Fruit fly (Drosophila melanogaster): ENCODE results near the gene Irp-1A.

Gene Irp-1A

dm6 chr3R:22718401-22718800 is 6.0 kb downstream of the Irp-1A start:
- TF ChIP-seq CG9139 (GFP tag; optimal IDR thresholded peaks at IDR 0.05) (no peak), OdsH (GFP tag; optimal IDR thresholded peaks at IDR 0.05) (no peak), lz (GFP tag; optimal IDR thresholded peaks at IDR 0.05) (no peak), Sox14 (GFP tag; optimal IDR thresholded peaks at IDR 0.05) (no peak)

dm6 chr3R:22717863-22718262 is 6.5 kb downstream of the Irp-1A start:
- TF ChIP-seq vri (GFP tag; optimal IDR thresholded peaks at IDR 0.05) (no peak), spab (GFP tag; optimal IDR thresholded peaks at IDR 0.05) (no peak), cyc (GFP tag; optimal IDR thresholded peaks at IDR 0.05) (no peak), Eip78C (GFP tag) (no peak), CG1621 (tag; optimal IDR thresholded peaks at IDR 0.05) (no peak), CG34406 (GFP tag; optimal IDR thresholded peaks at IDR 0.05) (no peak), CG7368 (GFP tag; optimal IDR thresholded peaks at IDR 0.05) (no peak), fd59A (GFP tag; optimal IDR thresholded peaks at IDR 0.05) (no peak), CG11294 (GFP tag; IDR thresholded peaks at IDR 0.05) (no peak), dsx (GFP tag; optimal IDR thresholded peaks at IDR 0.05; ENCODE audit: poor library complexity, severe bottlenecking) (no peak), ss (GFP tag; optimal IDR thresholded peaks at IDR 0.05) (no peak), CG10669 (GFP tag; optimal IDR thresholded peaks at IDR 0.05) (no peak), eg (GFP tag; IDR thresholded peaks at IDR 0.05) (no peak), CG6808 (GFP tag; optimal IDR thresholded peaks at IDR 0.05) (no peak), Sox15 (GFP tag; optimal IDR thresholded peaks at IDR 0.05) (no peak), Eip75B (GFP tag; optimal IDR thresholded peaks at IDR 0.05) (no peak), Smox (GFP tag; optimal IDR thresholded peaks at IDR 0.05) (no peak), Met (GFP tag; optimal IDR thresholded peaks at IDR 0.05) (no peak), CG15336 (GFP tag; IDR thresholded peaks at IDR 0.05) (no peak)

- TF ChIP-seq Hr39 (GFP tag; optimal IDR thresholded peaks at IDR 0.05) (no peak), CG4318 (GFP tag; optimal IDR thresholded peaks at IDR 0.05) (no peak), Ets21C (GFP tag; optimal IDR thresholded peaks at IDR 0.05) (no peak), CG32006 (GFP tag; optimal IDR thresholded peaks at IDR 0.05) (no peak), CG3032 (tag; optimal IDR thresholded peaks at IDR 0.05) (no peak), CG8632 (GFP tag; optimal IDR thresholded peaks at IDR 0.05) (no peak), CG11294 (GFP tag; IDR thresholded peaks at IDR 0.05) (no peak), CG11762 (GFP tag; optimal IDR thresholded peaks at IDR 0.05; ENCODE audit: insufficient read depth) (no peak), CG8319 (GFP tag; optimal IDR thresholded peaks at IDR 0.05) (no peak), Eip75B (GFP tag; optimal IDR thresholded peaks at IDR 0.05) (no peak), CG7368 (GFP tag; optimal IDR thresholded peaks at IDR 0.05) (no peak), fd85E (GFP tag; optimal IDR thresholded peaks at IDR 0.05) (no peak), Sox14 (GFP tag; optimal IDR thresholded peaks at IDR 0.05) (no peak), fkh (GFP tag; optimal IDR thresholded peaks at IDR 0.05) (no peak)
These were observed 13.7 kb downstream of the Irp-1A start, which contains the start of gene CG4907 for dm6 chr3R:22710662-22711061. Gene CG4907 (minus strand): TSS chr3R:22710762.

- TF ChIP-seq Smox (GFP tag; optimal IDR thresholded peaks at IDR 0.05) (no peak), Met (GFP tag; optimal IDR thresholded peaks at IDR 0.05) (no peak), Hr38 (GFP tag; optimal IDR thresholded peaks at IDR 0.05) (no peak), CG9139 (GFP tag; optimal IDR thresholded peaks at IDR 0.05) (no peak), ss (GFP tag; optimal IDR thresholded peaks at IDR 0.05) (no peak), pdm3 (GFP tag; optimal IDR thresholded peaks at IDR 0.05) (no peak), CG6276 (GFP tag; optimal IDR thresholded peaks at IDR 0.05) (no peak), Eip78C (GFP tag) (no peak), Ets96B (tag; optimal IDR thresholded peaks at IDR 0.05) (no peak), Lpt (GFP tag; optimal IDR thresholded peaks at IDR 0.05) (no peak), CG11762 (GFP tag; optimal IDR thresholded peaks at IDR 0.05; ENCODE audit: insufficient read depth) (no peak), Ets21C (GFP tag; optimal IDR thresholded peaks at IDR 0.05) (no peak), Sox102F (GFP tag; optimal IDR thresholded peaks at IDR 0.05) (no peak), CG6163 (GFP tag; IDR thresholded peaks at IDR 0.05) (no peak)
These were observed 17.2 kb downstream of the Irp-1A start, which contains the start of gene CG13842 for dm6 chr3R:22707178-22707577. Gene CG13842 (minus strand): TSS chr3R:22707278.
